Worm (Caenorhabditis elegans) whole organism, L2 larva: ENCODE measurements around the gene cmtr-2.

Source experiments
- elt-1 ChIP-seq: fragments of 150-350 bp; optimal IDR thresholded peaks from 2 replicates; lab custom pipeline; 2014; ENCODE audit warnings: missing biosample characterization, missing genetic modification characterization
- nhr-11 ChIP-seq: fragments of 150-350 bp; optimal IDR thresholded peaks from 2 replicates; lab custom pipeline; 2014; ENCODE audit warnings: missing biosample characterization, missing genetic modification characterization
- snpc-4 ChIP-seq: fragments of 150-350 bp; optimal IDR thresholded peaks from 2 replicates; lab custom pipeline; 2014; ENCODE audit warnings: missing biosample characterization, missing genetic modification characterization
- unc-55 ChIP-seq: fragments of 150-350 bp; sonication (generic microtip); optimal IDR thresholded peaks from 3 replicates; lab custom pipeline; 2014; ENCODE audit warnings: missing biosample characterization, missing genetic modification reagents, missing genetic modification characterization
- zag-1 ChIP-seq: fragments of 150-350 bp; optimal IDR thresholded peaks from 2 replicates; lab custom pipeline; 2014; ENCODE audit warnings: missing biosample characterization, missing genetic modification characterization
- ztf-4 ChIP-seq: fragments of 150-350 bp; optimal IDR thresholded peaks from 2 replicates; lab custom pipeline; 2014; ENCODE audit warnings: missing biosample characterization, missing genetic modification characterization

DNA sequence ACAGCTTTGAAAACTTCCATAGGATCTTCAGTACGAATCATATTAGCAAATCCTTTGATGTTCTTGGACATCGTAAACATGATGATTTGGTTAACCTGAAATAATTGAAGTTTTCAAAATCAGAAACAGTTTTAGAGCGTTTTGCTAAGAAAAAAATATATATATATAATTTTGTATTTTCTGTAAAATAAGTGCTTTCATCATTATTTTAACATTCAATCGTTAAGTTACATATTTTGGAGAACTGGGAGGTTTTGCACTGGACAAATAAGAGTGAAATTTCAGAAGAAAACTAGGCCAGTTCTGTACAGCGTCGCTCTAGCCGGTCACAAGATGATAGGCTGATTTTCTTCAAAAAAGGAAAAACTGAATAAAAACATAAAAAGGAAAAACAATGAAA is 36.7 kb upstream of the cmtr-2 start, which contains the start of gene F27B3.6:
- TF ChIP-seq ztf-4 (tag; lab: Kevin White, UChicago), result no peak
- TF ChIP-seq zag-1, result no peak
- no peak for TF ChIP-seq elt-1 (tag; lab: Kevin White, UChicago)
- TF ChIP-seq unc-55, result no peak
- TF ChIP-seq nhr-11 (tag; lab: Kevin White, UChicago), result no peak
- no peak for TF ChIP-seq snpc-4
